Fruit fly (Drosophila melanogaster): ENCODE measurements around the gene CG17028.

DNA sequence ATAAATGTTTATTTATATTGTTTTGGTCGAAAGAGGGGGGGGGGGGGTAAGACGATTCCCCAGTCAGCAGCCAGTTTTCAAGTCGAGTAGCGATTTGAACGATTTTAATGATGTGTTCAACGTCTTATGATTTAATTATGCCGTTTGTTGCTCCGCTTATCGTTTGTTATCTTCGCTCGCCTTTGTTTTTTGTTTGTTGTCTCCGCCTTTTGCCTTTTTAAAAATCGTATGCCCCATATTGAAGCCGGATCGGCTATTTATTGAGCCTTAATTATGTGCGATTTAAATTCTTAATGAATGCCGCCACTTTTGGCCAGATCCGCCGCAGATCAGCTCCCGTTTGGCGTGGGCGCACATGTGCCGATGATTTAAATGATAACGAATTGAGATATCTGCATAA is 36.2 kb downstream of the CG17028 start:
- TF ChIP-seq EcR (GFP tag; optimal IDR thresholded peaks at IDR 0.05), result no peak
- TF ChIP-seq pan (optimal IDR thresholded peaks at IDR 0.05), result no peak
- no peak for TF ChIP-seq usp (GFP tag; optimal IDR thresholded peaks at IDR 0.05)
- no peak for TF ChIP-seq CG8478 (optimal IDR thresholded peaks at IDR 0.05)

All from whole organism.